Worm (Caenorhabditis elegans) whole organism, L2 larva: Measurements from ENCODE around the gene K01F9.2.

ENCODE experiments used
- F13H6.1 ChIP-seq: sonication (generic microtip); optimal IDR thresholded peaks from 2 replicates; lab custom pipeline; 2016; ENCODE audit warnings: missing genetic modification characterization, missing compliant biosample characterization
- Y55F3AM.14 ChIP-seq: fragments of 200-800 bp; sonication (Bioruptor generic); optimal IDR thresholded peaks from 2 replicates; lab custom pipeline; 2018; ENCODE audit warnings: mild to moderate bottlenecking, missing genetic modification characterization, missing compliant biosample characterization
- alr-1 ChIP-seq: fragments of 150-350 bp; optimal IDR thresholded peaks from 2 replicates; lab custom pipeline; 2014; ENCODE audit warnings: missing biosample characterization, missing genetic modification characterization
- aly-2 ChIP-seq: fragments of 150-350 bp; optimal IDR thresholded peaks from 2 replicates; lab custom pipeline; 2014; ENCODE audit warnings: missing biosample characterization, missing genetic modification characterization
- ama-1 ChIP-seq: fragments of 150-350 bp; optimal IDR thresholded peaks from 2 replicates; lab custom pipeline; 2018; ENCODE audit warnings: inconsistent platforms
- blmp-1 ChIP-seq: sonication (generic microtip); optimal IDR thresholded peaks from 2 replicates; lab custom pipeline; 2017; ENCODE audit warnings: missing genetic modification characterization, mild to moderate bottlenecking, missing compliant biosample characterization, antibody characterized with exemption, moderate library complexity; ENCODE audit not compliant: insufficient read depth
- ceh-82 ChIP-seq: fragments of 150-350 bp; optimal IDR thresholded peaks from 2 replicates; lab custom pipeline; 2014; ENCODE audit warnings: missing biosample characterization, missing genetic modification characterization
- crh-2 ChIP-seq: sonication (generic microtip); optimal IDR thresholded peaks from 2 replicates; lab custom pipeline; 2017; ENCODE audit warnings: missing biosample characterization, missing genetic modification characterization
- dmd-4 ChIP-seq: sonication (generic microtip); optimal IDR thresholded peaks from 2 replicates; lab custom pipeline; 2017; ENCODE audit warnings: missing biosample characterization, missing genetic modification characterization
- egl-27 ChIP-seq: sonication (generic microtip); optimal IDR thresholded peaks from 3 replicates; lab custom pipeline; 2017; ENCODE audit warnings: missing biosample characterization, missing genetic modification reagents, missing genetic modification characterization
- elt-1 ChIP-seq: fragments of 150-350 bp; optimal IDR thresholded peaks from 2 replicates; lab custom pipeline; 2014; ENCODE audit warnings: missing biosample characterization, missing genetic modification characterization
- elt-3 ChIP-seq: sonication (generic microtip); optimal IDR thresholded peaks from 2 replicates; lab custom pipeline; 2017; ENCODE audit warnings: missing biosample characterization, missing genetic modification characterization
- fos-1 ChIP-seq: fragments of 150-350 bp; optimal IDR thresholded peaks from 2 replicates; lab custom pipeline; 2014; ENCODE audit warnings: missing biosample characterization, missing genetic modification characterization
- gmeb-1 ChIP-seq: fragments of 150-350 bp; optimal IDR thresholded peaks from 2 replicates; lab custom pipeline; 2014; ENCODE audit warnings: missing biosample characterization, missing genetic modification characterization
- lin-11 ChIP-seq: fragments of 150-350 bp; sonication (generic microtip); optimal IDR thresholded peaks from 2 replicates; lab custom pipeline; 2014; ENCODE audit warnings: missing biosample characterization, missing genetic modification characterization, inconsistent platforms, mixed read lengths
- lin-13 ChIP-seq: fragments of 150-350 bp; optimal IDR thresholded peaks from 2 replicates; lab custom pipeline; 2014; ENCODE audit warnings: missing biosample characterization, missing genetic modification reagents, missing genetic modification characterization
- lsy-2 ChIP-seq, 2 experiments: fragments of 150-350 bp in 1 of 2; sonication (generic microtip) in 1 of 2; optimal IDR thresholded peaks; 2 replicates each; lab custom pipeline; 2014 to 2017; ENCODE audit warnings: missing biosample characterization in 2 of 2, missing genetic modification characterization in 2 of 2
- mab-5 ChIP-seq: fragments of 150-350 bp; optimal IDR thresholded peaks from 2 replicates; lab custom pipeline; 2014; ENCODE audit warnings: missing biosample characterization, missing genetic modification characterization
- mbf-1 ChIP-seq: sonication (generic microtip); optimal IDR thresholded peaks from 2 replicates; lab custom pipeline; 2017; ENCODE audit warnings: missing biosample characterization, missing genetic modification characterization
- mdl-1 ChIP-seq, 2 experiments: fragments of 150-350 bp in 1 of 2; sonication (generic microtip) in 1 of 2; optimal IDR thresholded peaks; 2 replicates each; lab custom pipeline; 2017; ENCODE audit warnings: missing biosample characterization in 2 of 2, missing genetic modification characterization in 2 of 2
- nhr-10 ChIP-seq: sonication (generic microtip); optimal IDR thresholded peaks from 2 replicates; lab custom pipeline; 2017; ENCODE audit warnings: missing biosample characterization, missing genetic modification characterization
- nhr-11 ChIP-seq: fragments of 150-350 bp; optimal IDR thresholded peaks from 2 replicates; lab custom pipeline; 2014; ENCODE audit warnings: missing biosample characterization, missing genetic modification characterization
- nhr-12 ChIP-seq: fragments of 150-350 bp; optimal IDR thresholded peaks from 2 replicates; lab custom pipeline; 2014; ENCODE audit warnings: missing biosample characterization, missing genetic modification characterization
- nhr-129 ChIP-seq: fragments of 150-350 bp; optimal IDR thresholded peaks from 2 replicates; lab custom pipeline; 2014; ENCODE audit warnings: missing biosample characterization, missing genetic modification characterization
- nhr-21 ChIP-seq: fragments of 150-350 bp; optimal IDR thresholded peaks from 2 replicates; lab custom pipeline; 2014; ENCODE audit warnings: missing biosample characterization, missing genetic modification characterization
- nhr-23 ChIP-seq: fragments of 150-350 bp; optimal IDR thresholded peaks from 2 replicates; lab custom pipeline; 2014; ENCODE audit warnings: missing biosample characterization, missing genetic modification reagents, missing genetic modification characterization
- nhr-237 ChIP-seq: fragments of 150-350 bp; optimal IDR thresholded peaks from 2 replicates; lab custom pipeline; 2014; ENCODE audit warnings: missing biosample characterization, missing genetic modification characterization
- nhr-25 ChIP-seq: fragments of 150-350 bp; sonication (generic microtip); optimal IDR thresholded peaks from 3 replicates; lab custom pipeline; 2014; ENCODE audit warnings: missing biosample characterization, missing genetic modification characterization
- nhr-6 ChIP-seq: fragments of 150-350 bp; optimal IDR thresholded peaks from 2 replicates; lab custom pipeline; 2014; ENCODE audit warnings: missing biosample characterization, missing genetic modification characterization
- nhr-77 ChIP-seq: fragments of 150-350 bp; optimal IDR thresholded peaks from 2 replicates; lab custom pipeline; 2014; ENCODE audit warnings: missing biosample characterization, missing genetic modification characterization
- peb-1 ChIP-seq: fragments of 150-350 bp; optimal IDR thresholded peaks from 2 replicates; lab custom pipeline; 2014; ENCODE audit warnings: missing biosample characterization, missing genetic modification characterization
- sem-4 ChIP-seq: fragments of 150-350 bp; optimal IDR thresholded peaks from 2 replicates; lab custom pipeline; 2014; ENCODE audit warnings: missing biosample characterization, missing genetic modification reagents, missing genetic modification characterization
- skn-1 ChIP-seq: sonication (generic microtip); optimal IDR thresholded peaks from 2 replicates; lab custom pipeline; 2017; ENCODE audit warnings: missing biosample characterization, missing genetic modification characterization
- sma-3 ChIP-seq: sonication (generic microtip); optimal IDR thresholded peaks from 2 replicates; lab custom pipeline; 2016; ENCODE audit warnings: missing genetic modification reagents, missing genetic modification characterization, missing compliant biosample characterization
- sma-9 ChIP-seq, 2 experiments: fragments of 150-350 bp in 1 of 2; sonication (generic microtip) in 1 of 2; optimal IDR thresholded peaks; 2 replicates each; lab custom pipeline; 2014 to 2016; ENCODE audit warnings: missing genetic modification characterization in 2 of 2, mild to moderate bottlenecking in 1 of 2, missing biosample characterization in 1 of 2, missing compliant biosample characterization in 1 of 2, missing genetic modification reagents in 1 of 2, moderate library complexity in 1 of 2
- snpc-4 ChIP-seq: fragments of 150-350 bp; optimal IDR thresholded peaks from 2 replicates; lab custom pipeline; 2014; ENCODE audit warnings: missing biosample characterization, missing genetic modification characterization
- unc-39 ChIP-seq: fragments of 150-350 bp; optimal IDR thresholded peaks from 2 replicates; lab custom pipeline; 2014; ENCODE audit warnings: missing biosample characterization, missing genetic modification characterization
- unc-55 ChIP-seq: fragments of 150-350 bp; sonication (generic microtip); optimal IDR thresholded peaks from 3 replicates; lab custom pipeline; 2014; ENCODE audit warnings: missing biosample characterization, missing genetic modification reagents, missing genetic modification characterization
- zag-1 ChIP-seq: fragments of 150-350 bp; optimal IDR thresholded peaks from 2 replicates; lab custom pipeline; 2014; ENCODE audit warnings: missing biosample characterization, missing genetic modification characterization
- ztf-1 ChIP-seq: fragments of 200-800 bp; sonication (Bioruptor generic); conservative IDR thresholded peaks from 2 replicates; pipeline ENCODE4 v1.3.6; 2022; ENCODE audit warnings: missing genetic modification characterization, missing compliant biosample characterization
- ztf-11 ChIP-seq: sonication (generic microtip); optimal IDR thresholded peaks from 2 replicates; lab custom pipeline; 2017; ENCODE audit warnings: missing biosample characterization, missing genetic modification characterization
- ztf-4 ChIP-seq: fragments of 150-350 bp; optimal IDR thresholded peaks from 2 replicates; lab custom pipeline; 2014; ENCODE audit warnings: missing biosample characterization, missing genetic modification characterization

K01F9.2 gene

DNA sequence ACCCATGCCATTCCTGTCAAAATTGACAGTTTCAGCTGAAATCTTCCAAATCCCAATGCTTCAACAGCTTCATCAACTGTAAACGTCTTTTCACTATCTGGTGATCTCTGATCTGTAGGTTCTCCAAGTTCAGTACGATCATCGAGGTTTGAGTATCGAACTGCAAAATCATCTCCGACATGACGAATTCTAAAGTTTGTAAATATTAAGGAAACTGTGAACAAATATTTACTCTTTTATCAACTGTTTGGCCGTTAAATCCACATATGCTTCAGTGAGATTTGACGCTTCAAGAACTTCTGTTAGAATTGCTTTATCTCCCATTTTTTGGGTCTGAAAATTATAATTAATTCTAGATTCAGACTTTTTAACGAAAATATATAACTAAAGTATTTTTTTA lies 8.2 kb upstream of the K01F9.2 start, which contains the start of gene svop-1:
svop-1 (minus strand) TSS at position 339 of the 400 bp plus-strand sequence.
- TF ChIP-seq lsy-2 (tag; optimal IDR thresholded peaks at IDR 0.05; lab: Kevin White, UChicago): no peak
- no peak for TF ChIP-seq mbf-1 (tag; lab: Kevin White, UChicago)
- no peak for TF ChIP-seq snpc-4 (tag; lab: Kevin White, UChicago)
- TF ChIP-seq nhr-129 (tag; lab: Kevin White, UChicago): no peak
- TF ChIP-seq elt-1 (tag; lab: Kevin White, UChicago): no peak
- TF ChIP-seq blmp-1 (tag; lab: Kevin White, UChicago): no peak
- no peak for TF ChIP-seq ceh-82 (tag; lab: Kevin White, UChicago)
- TF ChIP-seq Y55F3AM.14 (GFP tag; lab: Kevin White, UChicago): no peak
- TF ChIP-seq skn-1 (tag; lab: Kevin White, UChicago): no peak
- no peak for TF ChIP-seq nhr-237
- TF ChIP-seq sma-3 (GFP tag; lab: Kevin White, UChicago): no peak

DNA sequence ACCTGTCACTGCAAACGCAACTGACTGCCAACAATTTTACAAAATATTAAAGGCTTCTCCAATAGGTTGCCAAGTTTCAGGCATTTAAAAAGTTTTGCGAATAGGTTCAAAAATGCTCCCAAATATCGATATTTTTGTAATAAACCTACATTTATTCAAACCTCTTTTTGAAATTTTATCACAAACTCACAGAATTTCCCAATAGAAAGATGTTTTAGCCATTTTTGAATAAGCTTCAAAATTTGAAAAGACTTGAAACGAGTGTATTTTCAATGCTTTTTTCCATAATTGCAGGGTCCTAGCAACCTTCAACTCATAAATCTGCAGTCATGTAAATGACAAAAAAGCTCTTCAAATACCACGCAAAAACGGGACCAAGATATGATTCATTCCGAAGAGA lies 5.4 kb upstream of the K01F9.2 start:
- TF ChIP-seq ceh-82 (tag; lab: Kevin White, UChicago): no peak
- TF ChIP-seq gmeb-1 (tag; lab: Kevin White, UChicago): no peak
- TF ChIP-seq snpc-4 (tag; lab: Kevin White, UChicago): no peak
- TF ChIP-seq nhr-129 (tag; lab: Kevin White, UChicago): no peak
- TF ChIP-seq blmp-1 (tag; lab: Kevin White, UChicago): no peak
- no peak for TF ChIP-seq alr-1 (tag; lab: Kevin White, UChicago)
- TF ChIP-seq unc-39: no peak
- TF ChIP-seq mbf-1 (tag; lab: Kevin White, UChicago): no peak

DNA sequence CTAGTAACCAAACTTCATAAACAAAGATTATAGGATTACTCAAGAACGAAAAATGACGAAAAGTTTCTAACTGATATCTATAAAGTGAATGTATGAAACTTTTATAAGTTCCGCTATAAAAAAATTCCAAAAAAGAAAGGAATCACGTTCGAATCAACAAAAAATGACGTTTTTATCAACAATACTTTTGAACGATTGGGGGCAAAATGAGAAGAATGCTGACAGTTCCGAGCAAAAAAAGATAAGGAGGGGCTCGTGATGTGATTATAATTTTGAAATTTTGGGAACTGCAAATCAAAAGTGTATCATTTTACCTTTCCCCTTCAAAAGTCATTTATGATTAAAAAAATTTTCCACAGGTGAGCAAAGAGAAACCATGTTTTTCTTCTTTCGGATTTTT lies 2.0 kb upstream of the K01F9.2 start:
- TF ChIP-seq gmeb-1 (tag; lab: Kevin White, UChicago) (no peak), sma-9 (GFP tag; optimal IDR thresholded peaks at IDR 0.05; lab: Kevin White, UChicago) (peak; percentile 5), sma-9 (tag; optimal IDR thresholded peaks at IDR 0.05; lab: Kevin White, UChicago) (no peak), fos-1 (tag; lab: Kevin White, UChicago) (peak; percentile 84), unc-55 (GFP tag; lab: Kevin White, UChicago) (peak; percentile 72), mbf-1 (tag; lab: Kevin White, UChicago) (no peak)
- TF ChIP-seq, all 48 proteins: peak for 3

DNA sequence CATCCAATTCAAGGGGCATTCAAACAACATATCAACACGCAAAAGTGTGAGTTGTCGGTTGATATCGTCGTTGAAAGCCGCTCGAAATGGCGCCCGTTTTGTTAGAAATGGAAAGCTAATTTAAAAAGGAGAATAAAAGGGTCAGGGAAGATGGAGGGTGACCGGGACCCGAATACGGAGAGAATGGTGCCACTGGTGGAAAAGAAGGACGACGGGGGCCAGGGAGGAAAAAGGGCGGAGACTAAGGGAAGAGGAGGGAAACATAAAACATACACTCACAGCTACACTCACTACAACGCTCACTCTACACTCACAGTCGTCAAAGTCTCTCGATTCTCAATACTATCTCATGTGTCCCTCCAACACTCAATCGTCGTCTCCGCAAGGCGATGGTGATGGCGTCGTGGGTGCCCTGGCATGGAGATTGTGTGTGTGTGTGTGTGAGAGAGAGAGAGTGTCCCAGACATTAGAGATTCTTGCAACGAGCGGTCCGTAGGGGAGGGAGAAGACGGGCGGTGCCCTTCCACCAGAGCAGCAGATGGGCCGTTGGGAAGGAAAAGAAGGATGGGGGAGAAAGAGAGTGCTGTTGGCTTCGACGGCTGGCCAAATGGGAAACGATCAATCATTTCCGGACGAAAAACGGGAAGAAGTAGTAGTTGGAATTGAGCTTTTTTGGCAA lies 2.8 kb downstream of the K01F9.2 start:
- peak; percentile 11 for TF ChIP-seq blmp-1 (tag; lab: Kevin White, UChicago)
- peak; percentile 87 for TF ChIP-seq unc-55 (GFP tag; lab: Kevin White, UChicago)
- TF ChIP-seq elt-1 (tag; lab: Kevin White, UChicago): no peak
- TF ChIP-seq skn-1 (tag; lab: Kevin White, UChicago): no peak
- peak; percentile 94 for TF ChIP-seq F13H6.1 (tag; lab: Kevin White, UChicago)
- no peak for TF ChIP-seq elt-3 (tag; lab: Kevin White, UChicago)
- no peak for TF ChIP-seq dmd-4 (tag; lab: Kevin White, UChicago)
- no peak for TF ChIP-seq nhr-12
- TF ChIP-seq nhr-11 (tag; lab: Kevin White, UChicago): no peak
- peak; percentile 41 for TF ChIP-seq egl-27
- peak; percentile 95 for TF ChIP-seq nhr-129 (tag; lab: Kevin White, UChicago)
- peak; percentile 76 for TF ChIP-seq sma-9 (GFP tag; optimal IDR thresholded peaks at IDR 0.05; lab: Kevin White, UChicago)
- TF ChIP-seq sma-9 (tag; optimal IDR thresholded peaks at IDR 0.05; lab: Kevin White, UChicago): no peak
- no peak for TF ChIP-seq alr-1 (tag; lab: Kevin White, UChicago)
- TF ChIP-seq zag-1 (tag; lab: Kevin White, UChicago): peak; percentile 95
- peak; percentile 70 to 86 for TF ChIP-seq lsy-2 (tag; optimal IDR thresholded peaks at IDR 0.05; lab: Kevin White, UChicago)
- TF ChIP-seq nhr-10 (tag; lab: Kevin White, UChicago): no peak
- TF ChIP-seq Y55F3AM.14 (GFP tag; lab: Kevin White, UChicago): peak; percentile 20
- peak; percentile 68 for TF ChIP-seq lin-11 (tag; lab: Kevin White, UChicago)
- peak; percentile 61 for TF ChIP-seq nhr-25
- TF ChIP-seq nhr-21 (tag; lab: Kevin White, UChicago): peak; percentile 20
- no peak for TF ChIP-seq nhr-77 (tag; lab: Kevin White, UChicago)
- TF ChIP-seq sma-3 (GFP tag; lab: Kevin White, UChicago): no peak
- TF ChIP-seq nhr-6 (tag; lab: Kevin White, UChicago): peak; percentile 73
- peak; percentile 92 for TF ChIP-seq ama-1 (lab: Kevin White, UChicago)
- no peak for TF ChIP-seq ztf-11 (tag; lab: Kevin White, UChicago)
- no peak for TF ChIP-seq unc-39
- TF ChIP-seq mbf-1 (tag; lab: Kevin White, UChicago): no peak
- peak; percentile 53 for TF ChIP-seq fos-1 (tag; lab: Kevin White, UChicago)
- no peak for TF ChIP-seq peb-1 (tag; lab: Kevin White, UChicago)
- peak; percentile 68 for TF ChIP-seq crh-2 (tag; lab: Kevin White, UChicago)
- no peak for TF ChIP-seq gmeb-1 (tag; lab: Kevin White, UChicago)
- TF ChIP-seq ztf-4 (tag; lab: Kevin White, UChicago): peak; percentile 59
- TF ChIP-seq sem-4: peak; percentile 91
- TF ChIP-seq nhr-23 (tag; lab: Kevin White, UChicago): no peak
- no peak for TF ChIP-seq snpc-4 (tag; lab: Kevin White, UChicago)
- TF ChIP-seq lin-13 (GFP tag; lab: Kevin White, UChicago): peak; percentile 76
- no peak for TF ChIP-seq ztf-1 (GFP tag; lab: Robert Waterston, UW)
- TF ChIP-seq mdl-1 (tag; optimal IDR thresholded peaks at IDR 0.05; lab: Kevin White, UChicago): peak; percentile 4 to 72
- no peak for TF ChIP-seq aly-2 (tag; lab: Kevin White, UChicago)
- TF ChIP-seq mab-5 (tag; lab: Kevin White, UChicago): peak; percentile 92
